Worm (Caenorhabditis elegans): ENCODE results near the gene ltd-1.

The ltd-1 gene

ce11 chrII:8135953-8136352, 43.4 kb upstream of the ltd-1 start:
- TF ChIP-seq cey-2 (tag; optimal IDR thresholded peaks at IDR 0.05; ENCODE audit: borderline replicate concordance, insufficient read depth), result no peak
- TF ChIP-seq aha-1 (tag), result no peak
- peak in 1 of 2 experiments; percentile 94 for TF ChIP-seq unc-62 (GFP tag; optimal IDR thresholded peaks at IDR 0.05 in 1 of 2)
- TF ChIP-seq unc-62 (tag; optimal IDR thresholded peaks at IDR 0.05), result no peak
- no peak for TF ChIP-seq hmg-1.1 (GFP tag; IDR thresholded peaks at IDR 0.05)
- no peak for TF ChIP-seq mdt-29 (GFP tag; IDR thresholded peaks at IDR 0.05)

- no peak for TF ChIP-seq nhr-76 (tag; optimal IDR thresholded peaks at IDR 0.05)
- no peak for TF ChIP-seq cey-2 (tag; optimal IDR thresholded peaks at IDR 0.05; ENCODE audit: borderline replicate concordance, insufficient read depth)
- TF ChIP-seq lsy-2 (tag; optimal IDR thresholded peaks at IDR 0.05), result peak; percentile 46 to 78
- no peak for TF ChIP-seq ceh-62 (tag; optimal IDR thresholded peaks at IDR 0.05)
- no peak for TF ChIP-seq tag-97 (GFP tag; IDR thresholded peaks at IDR 0.05)
- peak; percentile 81 for TF ChIP-seq rbr-2 (tag; optimal IDR thresholded peaks at IDR 0.05)
- TF ChIP-seq T26A8.4 (GFP tag; IDR thresholded peaks at IDR 0.05), result no peak; the same call in 1 of the 2 replicates
- peak; percentile 97 for TF ChIP-seq aha-1 (tag)
- TF ChIP-seq ctbp-1 (GFP tag; IDR thresholded peaks at IDR 0.05), result peak; percentile 82; the same call in 1 of the 2 replicates
- TF ChIP-seq snpc-4 (tag; optimal IDR thresholded peaks at IDR 0.05), result no peak
- no peak for TF ChIP-seq mdl-1 (tag; optimal IDR thresholded peaks at IDR 0.05)
- TF ChIP-seq nhr-11 (tag; optimal IDR thresholded peaks at IDR 0.05), result peak; percentile 73
- no peak for TF ChIP-seq zfp-2 (tag; optimal IDR thresholded peaks at IDR 0.05)
- no peak for TF ChIP-seq R02D3.7 (tag; optimal IDR thresholded peaks at IDR 0.05)
- TF ChIP-seq lin-1 (GFP tag; IDR thresholded peaks at IDR 0.05), result no peak
- no peak for TF ChIP-seq daf-8 (GFP tag; IDR thresholded peaks at IDR 0.05)
- no peak for TF ChIP-seq jun-1 (tag; optimal IDR thresholded peaks at IDR 0.05)
- TF ChIP-seq nhr-41 (GFP tag; IDR thresholded peaks at IDR 0.05), result no peak
- TF ChIP-seq lim-7 (GFP tag; IDR thresholded peaks at IDR 0.05), result no peak
- no peak for TF ChIP-seq F49E8.2 (tag; optimal IDR thresholded peaks at IDR 0.05; ENCODE audit: borderline replicate concordance)
- TF ChIP-seq ceh-44 (GFP tag; IDR thresholded peaks at IDR 0.05), result no peak
- TF ChIP-seq spr-1 (tag; optimal IDR thresholded peaks at IDR 0.05), result peak; percentile 31
- TF ChIP-seq pha-4 (GFP tag; IDR thresholded peaks at IDR 0.05), result no peak
- TF ChIP-seq pha-4 (tag; optimal IDR thresholded peaks at IDR 0.05), result no peak
- no peak for TF ChIP-seq pqm-1 (tag; optimal IDR thresholded peaks at IDR 0.05)
- no peak for TF ChIP-seq aly-2 (tag; optimal IDR thresholded peaks at IDR 0.05)
- peak; percentile 67 for TF ChIP-seq fkh-10 (GFP tag; optimal IDR thresholded peaks at IDR 0.05)
- TF ChIP-seq zag-1 (tag; optimal IDR thresholded peaks at IDR 0.05), result no peak
- no peak for TF ChIP-seq daf-12 (tag; optimal IDR thresholded peaks at IDR 0.05)
- TF ChIP-seq mes-2 (tag; optimal IDR thresholded peaks at IDR 0.05; ENCODE audit: poor library complexity, severe bottlenecking), result peak; percentile 43
- no peak for TF ChIP-seq nhr-10 (tag; optimal IDR thresholded peaks at IDR 0.05)
- TF ChIP-seq duxl-1 (tag; optimal IDR thresholded peaks at IDR 0.05; ENCODE audit: poor library complexity), result no peak
- TF ChIP-seq lin-15B (tag; optimal IDR thresholded peaks at IDR 0.05), result no peak
- no peak for TF ChIP-seq dpl-1 (GFP tag; optimal IDR thresholded peaks at IDR 0.05)
- TF ChIP-seq lin-38 (GFP tag; IDR thresholded peaks at IDR 0.05), result peak; percentile 32; the same call in 1 of the 2 replicates
- TF ChIP-seq ama-1 (optimal IDR thresholded peaks at IDR 0.05), result no peak
- no peak for TF ChIP-seq lin-29 (GFP tag; IDR thresholded peaks at IDR 0.05)
- TF ChIP-seq unc-62 (GFP tag; optimal IDR thresholded peaks at IDR 0.05 in 1 of 2), result peak in 1 of 2 experiments; percentile 51
- TF ChIP-seq unc-62 (tag; optimal IDR thresholded peaks at IDR 0.05), result no peak
- TF ChIP-seq ZK337.2 (GFP tag; IDR thresholded peaks at IDR 0.05), result no peak
- TF ChIP-seq F37D6.2 (tag; optimal IDR thresholded peaks at IDR 0.05), result peak; percentile 59
- TF ChIP-seq zip-2 (tag; optimal IDR thresholded peaks at IDR 0.05), result no peak
- TF ChIP-seq attf-4 (tag; optimal IDR thresholded peaks at IDR 0.05), result no peak
- TF ChIP-seq mxl-3 (GFP tag; optimal IDR thresholded peaks at IDR 0.05), result peak; percentile 35
- peak; percentile 67 for TF ChIP-seq hmg-1.1 (GFP tag; IDR thresholded peaks at IDR 0.05)
- no peak for TF ChIP-seq skn-1 (tag; optimal IDR thresholded peaks at IDR 0.05)
- no peak for TF ChIP-seq ztf-11 (tag; optimal IDR thresholded peaks at IDR 0.05)
- 0 out of 2 replicates have a peak, but pooled peaks have one; percentile 15 for TF ChIP-seq tra-1 (GFP tag; IDR thresholded peaks at IDR 0.05)
- TF ChIP-seq F26F4.8 (GFP tag; conservative IDR thresholded peaks at IDR 0.05), result no peak
Measured at ce11 chrII:8131413-8131966, 38.9 kb upstream of the ltd-1 start.
